Fruit fly (Drosophila melanogaster) whole organism, embryonic: ENCODE data around the gene Etl1.

ENCODE experiments used
- CG10267 ChIP-seq: fragments of 200-800 bp; sonication (Bioruptor generic); optimal IDR thresholded peaks from 2 replicates; lab custom pipeline; 2018; ENCODE audit warnings: missing biosample characterization, mild to moderate bottlenecking, missing genetic modification characterization, moderate library complexity
- CG11093 ChIP-seq: fragments of 200-800 bp; sonication (Bioruptor generic); IDR thresholded peaks from 3 replicates; pipeline ENCODE4 v1.3.6; 2022; ENCODE audit warnings: missing biosample characterization, missing genetic modification characterization
- CG11504 ChIP-seq: fragments of 200-800 bp; sonication (Bioruptor generic); optimal IDR thresholded peaks from 3 replicates; lab custom pipeline; 2019; ENCODE audit warnings: missing biosample characterization, mild to moderate bottlenecking, missing genetic modification characterization, moderate library complexity
- CG11560 ChIP-seq: fragments of 200-800 bp; sonication (Bioruptor generic); IDR thresholded peaks from 3 replicates; pipeline ENCODE4 v1.3.6; 2022; ENCODE audit warnings: missing biosample characterization, missing genetic modification characterization
- CG13287 ChIP-seq: fragments of 200-800 bp; sonication (Bioruptor generic); IDR thresholded peaks from 2 replicates; pipeline ENCODE4 v1.3.6; 2022; ENCODE audit warnings: missing biosample characterization, missing genetic modification characterization; ENCODE audit not compliant: partially characterized antibody
- CG15696 ChIP-seq: fragments of 200-800 bp; sonication (Bioruptor generic); optimal IDR thresholded peaks from 2 replicates; lab custom pipeline; 2019; ENCODE audit warnings: missing biosample characterization, mild to moderate bottlenecking, missing genetic modification characterization, moderate library complexity
- CG17186 ChIP-seq: fragments of 200-800 bp; sonication (Bioruptor generic); optimal IDR thresholded peaks from 3 replicates; lab custom pipeline; 2017; ENCODE audit warnings: missing biosample characterization, missing genetic modification reagents, missing genetic modification characterization
- CG17361 ChIP-seq: fragments of 200-800 bp; sonication (Bioruptor generic); IDR thresholded peaks from 3 replicates; pipeline ENCODE4 v1.3.6; 2022; ENCODE audit warnings: missing biosample characterization, missing genetic modification characterization
- CG17612 ChIP-seq: fragments of 200-800 bp; sonication (Bioruptor generic); IDR thresholded peaks from 2 replicates; pipeline ENCODE4 v1.3.6; 2022; ENCODE audit warnings: missing biosample characterization, missing genetic modification characterization
- CG18011 ChIP-seq: fragments of 200-800 bp; sonication (Bioruptor generic); optimal IDR thresholded peaks from 2 replicates; lab custom pipeline; 2017; ENCODE audit warnings: missing biosample characterization, missing genetic modification characterization, mild to moderate bottlenecking, moderate library complexity, missing genotype
- CG1832 ChIP-seq: fragments of 200-800 bp; sonication (Bioruptor generic); optimal IDR thresholded peaks from 2 replicates; lab custom pipeline; 2017; ENCODE audit warnings: missing biosample characterization, mild to moderate bottlenecking, missing genetic modification characterization, inconsistent platforms
- CG3281 ChIP-seq: fragments of 200-800 bp; sonication (Bioruptor generic); optimal IDR thresholded peaks from 3 replicates; lab custom pipeline; 2017; ENCODE audit warnings: missing biosample characterization, mild to moderate bottlenecking, missing genetic modification characterization
- CG4617 ChIP-seq: fragments of 200-800 bp; sonication (Bioruptor generic); optimal IDR thresholded peaks from 3 replicates; lab custom pipeline; 2016; ENCODE audit warnings: missing biosample characterization, missing genetic modification characterization, borderline replicate concordance
- CG6689 ChIP-seq: fragments of 200-800 bp; sonication (Bioruptor generic); IDR thresholded peaks from 2 replicates; pipeline ENCODE4 v1.3.6; 2022; ENCODE audit warnings: missing biosample characterization, missing genetic modification characterization
- CG7987 ChIP-seq: fragments of 200-800 bp; sonication (Bioruptor generic); optimal IDR thresholded peaks from 2 replicates; lab custom pipeline; 2018; ENCODE audit warnings: missing biosample characterization, mild to moderate bottlenecking, missing genetic modification characterization, moderate library complexity
- Chrac-16 ChIP-seq: fragments of 200-800 bp; sonication (Bioruptor generic); optimal IDR thresholded peaks from 3 replicates; lab custom pipeline; 2016; ENCODE audit warnings: missing biosample characterization, missing genetic modification characterization
- CkIIα-i1 ChIP-seq: fragments of 200-800 bp; sonication (Bioruptor generic); IDR thresholded peaks from 2 replicates; pipeline ENCODE4 v1.3.6; 2022; ENCODE audit warnings: missing biosample characterization, missing genetic modification characterization
- Doc2 ChIP-seq: fragments of 200-800 bp; sonication (Bioruptor generic); IDR thresholded peaks from 2 replicates; pipeline ENCODE4 v1.3.6; 2022; ENCODE audit warnings: missing biosample characterization, missing genetic modification characterization
- Dp ChIP-seq: fragments of 200-800 bp; sonication (Bioruptor generic); optimal IDR thresholded peaks from 2 replicates; lab custom pipeline; 2018; ENCODE audit warnings: missing biosample characterization, mild to moderate bottlenecking, missing genetic modification characterization, moderate library complexity
- Ets97D ChIP-seq: fragments of 200-800 bp; sonication (Bioruptor generic); optimal IDR thresholded peaks from 3 replicates; lab custom pipeline; 2016; ENCODE audit warnings: missing biosample characterization, missing genetic modification characterization
- Hmr ChIP-seq: fragments of 200-800 bp; sonication (Bioruptor generic); optimal IDR thresholded peaks from 3 replicates; lab custom pipeline; 2017; ENCODE audit warnings: mild to moderate bottlenecking, missing biosample characterization, missing genetic modification reagents, missing genetic modification characterization
- MBD-R2 ChIP-seq: fragments of 200-800 bp; sonication (Bioruptor generic); IDR thresholded peaks from 2 replicates; pipeline ENCODE4 v1.3.6; 2022; ENCODE audit warnings: missing biosample characterization, missing genetic modification characterization
- MTF-1 ChIP-seq: fragments of 200-800 bp; sonication (Bioruptor generic); optimal IDR thresholded peaks from 2 replicates; lab custom pipeline; 2018; ENCODE audit warnings: missing biosample characterization, mild to moderate bottlenecking, missing genetic modification characterization, borderline replicate concordance
- Mrtf ChIP-seq: fragments of 200-800 bp; sonication (Bioruptor generic); IDR thresholded peaks from 3 replicates; pipeline ENCODE4 v1.3.6; 2022; ENCODE audit warnings: missing biosample characterization, missing genetic modification characterization
- NC2β ChIP-seq: fragments of 200-800 bp; sonication (Bioruptor generic); optimal IDR thresholded peaks from 2 replicates; lab custom pipeline; 2016; ENCODE audit warnings: missing biosample characterization, missing genetic modification characterization
- PHDP ChIP-seq: fragments of 200-800 bp; sonication (Bioruptor generic); optimal IDR thresholded peaks from 3 replicates; lab custom pipeline; 2018; ENCODE audit warnings: missing biosample characterization, mild to moderate bottlenecking, missing genetic modification characterization, moderate library complexity
- ara ChIP-seq: fragments of 200-800 bp; sonication (Bioruptor generic); IDR thresholded peaks from 2 replicates; pipeline ENCODE4 v1.3.6; 2022; ENCODE audit warnings: missing biosample characterization, missing genetic modification characterization
- ase ChIP-seq: fragments of 200-800 bp; sonication (Bioruptor generic); IDR thresholded peaks from 3 replicates; pipeline ENCODE4 v1.3.6; 2022; ENCODE audit warnings: missing biosample characterization, missing genetic modification characterization
- bbx ChIP-seq: fragments of 200-800 bp; sonication (Bioruptor generic); IDR thresholded peaks from 2 replicates; pipeline ENCODE4 v1.3.6; 2022; ENCODE audit warnings: missing biosample characterization, missing genetic modification characterization; ENCODE audit not compliant: partially characterized antibody
- bcd ChIP-seq: fragments of 200-800 bp; sonication (Bioruptor generic); optimal IDR thresholded peaks from 2 replicates; lab custom pipeline; 2017; ENCODE audit warnings: missing biosample characterization, mild to moderate bottlenecking, missing genetic modification characterization
- cg ChIP-seq: fragments of 200-800 bp; sonication (Bioruptor generic); optimal IDR thresholded peaks from 3 replicates; lab custom pipeline; 2019; ENCODE audit warnings: missing biosample characterization, mild to moderate bottlenecking, missing genetic modification characterization, moderate library complexity
- croc ChIP-seq: fragments of 200-800 bp; sonication (Bioruptor generic); conservative IDR thresholded peaks from 3 replicates; pipeline ENCODE4 v1.3.6; 2022; ENCODE audit warnings: missing biosample characterization, missing genetic modification characterization
- dan ChIP-seq: fragments of 200-800 bp; sonication (Bioruptor generic); IDR thresholded peaks from 2 replicates; pipeline ENCODE4 v1.3.6; 2022; ENCODE audit warnings: missing biosample characterization, missing genetic modification characterization
- fd64A ChIP-seq: fragments of 200-800 bp; sonication (Bioruptor generic); optimal IDR thresholded peaks from 3 replicates; lab custom pipeline; 2018; ENCODE audit warnings: missing biosample characterization, mild to moderate bottlenecking, missing genetic modification characterization
- gcm2 ChIP-seq: fragments of 200-800 bp; sonication (Bioruptor generic); optimal IDR thresholded peaks from 2 replicates; lab custom pipeline; 2016; ENCODE audit warnings: missing biosample characterization, missing genetic modification characterization
- grn ChIP-seq: fragments of 200-800 bp; sonication (Bioruptor generic); optimal IDR thresholded peaks from 3 replicates; lab custom pipeline; 2017; ENCODE audit warnings: missing biosample characterization, missing genetic modification characterization
- gt ChIP-seq: fragments of 200-800 bp; sonication (Bioruptor generic); IDR thresholded peaks from 2 replicates; pipeline ENCODE4 v1.3.6; 2022; ENCODE audit warnings: missing biosample characterization, missing genetic modification characterization
- nerfin-2 ChIP-seq: fragments of 200-800 bp; sonication (Bioruptor generic); IDR thresholded peaks from 2 replicates; pipeline ENCODE4 v1.3.6; 2022; ENCODE audit warnings: missing biosample characterization, missing genetic modification characterization; ENCODE audit not compliant: partially characterized antibody
- nmo ChIP-seq: fragments of 200-800 bp; sonication (Bioruptor generic); optimal IDR thresholded peaks from 2 replicates; lab custom pipeline; 2018; ENCODE audit warnings: missing biosample characterization, mild to moderate bottlenecking, missing genetic modification characterization, moderate library complexity
- pb ChIP-seq: fragments of 200-800 bp; sonication (Bioruptor generic); optimal IDR thresholded peaks from 3 replicates; lab custom pipeline; 2016; ENCODE audit warnings: missing biosample characterization, missing genetic modification characterization
- pnt ChIP-seq: fragments of 200-800 bp; sonication (Bioruptor generic); optimal IDR thresholded peaks from 3 replicates; lab custom pipeline; 2016; ENCODE audit warnings: missing biosample characterization, missing genetic modification characterization
- repo ChIP-seq: fragments of 200-800 bp; sonication (Bioruptor generic); optimal IDR thresholded peaks from 2 replicates; lab custom pipeline; 2016; ENCODE audit warnings: missing biosample characterization, missing genetic modification characterization
- ro ChIP-seq: fragments of 200-800 bp; sonication (Bioruptor generic); IDR thresholded peaks from 2 replicates; pipeline ENCODE4 v1.3.6; 2022; ENCODE audit warnings: missing biosample characterization, missing genetic modification characterization
- row ChIP-seq: fragments of 200-800 bp; sonication (Bioruptor generic); IDR thresholded peaks from 3 replicates; pipeline ENCODE4 v1.3.6; 2022; ENCODE audit warnings: missing biosample characterization, missing genetic modification characterization
- run ChIP-seq: fragments of 200-800 bp; sonication (Bioruptor generic); optimal IDR thresholded peaks from 3 replicates; lab custom pipeline; 2018; ENCODE audit warnings: missing biosample characterization, mild to moderate bottlenecking, missing genetic modification characterization
- stc ChIP-seq: fragments of 200-800 bp; sonication (Bioruptor generic); IDR thresholded peaks from 2 replicates; pipeline ENCODE4 v1.3.6; 2022; ENCODE audit warnings: missing biosample characterization, missing genetic modification characterization
- sug ChIP-seq: fragments of 200-800 bp; optimal IDR thresholded peaks from 2 replicates; lab custom pipeline; 2019; ENCODE audit warnings: missing biosample characterization, mild to moderate bottlenecking, missing genetic modification characterization, moderate library complexity
- tx ChIP-seq: fragments of 200-800 bp; sonication (Bioruptor generic); optimal IDR thresholded peaks from 2 replicates; lab custom pipeline; 2016; ENCODE audit warnings: missing biosample characterization, missing genetic modification characterization
- wek ChIP-seq: fragments of 200-800 bp; sonication (Bioruptor generic); optimal IDR thresholded peaks from 3 replicates; lab custom pipeline; 2018; ENCODE audit warnings: missing biosample characterization, mild to moderate bottlenecking, missing genetic modification characterization, moderate library complexity
- zen2 ChIP-seq: fragments of 200-800 bp; sonication (Bioruptor generic); IDR thresholded peaks from 3 replicates; pipeline ENCODE4 v1.3.6; 2022; ENCODE audit warnings: missing biosample characterization, missing genetic modification characterization; ENCODE audit not compliant: partially characterized antibody

Gene Etl1

dm6 chr2L:9921401-9921800, 9.0 kb upstream of the Etl1 start, which contains the start of gene CG4592 (continued):
- TF ChIP-seq CG18011 (GFP tag; lab: Kevin White, UChicago) (peak; percentile 26), run (tag; lab: Kevin White, UChicago) (no peak), PHDP (tag; lab: Kevin White, UChicago) (no peak), CG10267 (tag; lab: Kevin White, UChicago) (peak; percentile 50), tx (no peak), ro (GFP tag; lab: Robert Waterston, UW) (no peak), row (GFP tag; lab: Robert Waterston, UW) (peak; percentile 81), Dp (GFP tag; lab: Kevin White, UChicago) (peak; percentile 18), CG3281 (GFP tag; lab: Kevin White, UChicago) (no peak), croc (GFP tag; lab: Robert Waterston, UW) (no peak), sug (tag; lab: Kevin White, UChicago) (peak; percentile 94), CG7987 (GFP tag; lab: Kevin White, UChicago) (peak; percentile 78), gcm2 (GFP tag; lab: Kevin White, UChicago) (peak; percentile 17), CG17186 (GFP tag; lab: Kevin White, UChicago) (no peak), Doc2 (GFP tag; lab: Robert Waterston, UW) (no peak), CG11093 (GFP tag; lab: Robert Waterston, UW) (no peak), fd64A (GFP tag; lab: Kevin White, UChicago) (no peak), nerfin-2 (GFP tag; lab: Robert Waterston, UW) (no peak), CG15696 (tag; lab: Kevin White, UChicago) (peak; percentile 39), wek (GFP tag; lab: Kevin White, UChicago) (no peak), bbx (GFP tag; lab: Robert Waterston, UW) (no peak), Chrac-16 (GFP tag; lab: Kevin White, UChicago) (peak; percentile 10), CG4617 (no peak), MBD-R2 (GFP tag; lab: Robert Waterston, UW) (peak; percentile 92), Hmr (peak; percentile 67), ara (GFP tag; lab: Robert Waterston, UW) (peak; percentile 53; the same call in 1 of the 2 replicates), NC2β (GFP tag; lab: Kevin White, UChicago) (peak; percentile 25), CG11560 (tag; lab: Robert Waterston, UW) (no peak), CkIIα-i1 (GFP tag; lab: Robert Waterston, UW) (no peak), CG13287 (peak; percentile 40; the same call in 1 of the 2 replicates), CG17612 (GFP tag; lab: Robert Waterston, UW) (no peak), dan (GFP tag; lab: Robert Waterston, UW) (no peak), nmo (peak; percentile 56), CG11504 (tag; lab: Kevin White, UChicago) (no peak), gt (GFP tag; lab: Robert Waterston, UW) (no peak), MTF-1 (GFP tag; lab: Kevin White, UChicago) (peak; percentile 26), ase (no peak), grn (GFP tag; lab: Kevin White, UChicago) (no peak), stc (GFP tag; lab: Robert Waterston, UW) (0 out of 2 replicates have a peak, but pooled peaks have one; percentile 17), pb (GFP tag; lab: Kevin White, UChicago) (no peak), CG6689 (GFP tag; lab: Robert Waterston, UW) (peak; percentile 47; the same call in 1 of the 2 replicates), Mrtf (peak; percentile 31; the same call in 2 of the 3 replicates), pnt (no peak), Ets97D (GFP tag; lab: Kevin White, UChicago) (peak; percentile 26), CG1832 (GFP tag; lab: Kevin White, UChicago) (no peak), bcd (GFP tag; lab: Kevin White, UChicago) (peak; percentile 59), CG17361 (GFP tag; lab: Robert Waterston, UW) (no peak; the same call in 2 of the 3 replicates), cg (no peak), zen2 (GFP tag; lab: Robert Waterston, UW) (no peak), repo (no peak)
